Fruit fly (Drosophila melanogaster) whole organism, embryonic: Measurements from ENCODE around the gene CG1703.

Experiments
- CG10209 ChIP-seq: fragments of 200-800 bp; sonication (Bioruptor generic); optimal IDR thresholded peaks from 3 replicates; lab custom pipeline; 2017; ENCODE audit warnings: missing biosample characterization, mild to moderate bottlenecking, missing genetic modification characterization, missing genetic modification reagents
- CG10321 ChIP-seq: fragments of 200-800 bp; sonication (Bioruptor generic); IDR thresholded peaks from 2 replicates; pipeline ENCODE4 v1.3.6; 2022; ENCODE audit warnings: missing biosample characterization, missing genetic modification characterization
- CG11093 ChIP-seq: fragments of 200-800 bp; sonication (Bioruptor generic); IDR thresholded peaks from 3 replicates; pipeline ENCODE4 v1.3.6; 2022; ENCODE audit warnings: missing biosample characterization, missing genetic modification characterization
- CG12391 ChIP-seq: fragments of 200-800 bp; sonication (Bioruptor generic); optimal IDR thresholded peaks from 3 replicates; lab custom pipeline; 2018; ENCODE audit warnings: missing biosample characterization, mild to moderate bottlenecking, missing genetic modification characterization, moderate library complexity
- CG13296 ChIP-seq: fragments of 200-800 bp; sonication (Bioruptor generic); optimal IDR thresholded peaks from 3 replicates; lab custom pipeline; 2018; ENCODE audit warnings: missing biosample characterization, mild to moderate bottlenecking, missing genetic modification characterization
- CG1647 ChIP-seq: fragments of 200-800 bp; sonication (Bioruptor generic); optimal IDR thresholded peaks from 3 replicates; lab custom pipeline; 2016; ENCODE audit warnings: missing biosample characterization, missing genetic modification characterization
- CG17361 ChIP-seq: fragments of 200-800 bp; sonication (Bioruptor generic); IDR thresholded peaks from 3 replicates; pipeline ENCODE4 v1.3.6; 2022; ENCODE audit warnings: missing biosample characterization, missing genetic modification characterization
- CG17912 ChIP-seq: fragments of 200-800 bp; sonication (Bioruptor generic); optimal IDR thresholded peaks from 2 replicates; lab custom pipeline; 2018; ENCODE audit warnings: missing biosample characterization, mild to moderate bottlenecking, missing genetic modification characterization
- CG2678 ChIP-seq: fragments of 200-800 bp; sonication (Bioruptor generic); optimal IDR thresholded peaks from 3 replicates; lab custom pipeline; 2019; ENCODE audit warnings: missing biosample characterization, mild to moderate bottlenecking, missing genetic modification characterization, moderate library complexity
- CG30403 ChIP-seq: fragments of 200-800 bp; sonication (Bioruptor generic); optimal IDR thresholded peaks from 3 replicates; lab custom pipeline; 2016; ENCODE audit warnings: missing biosample characterization, missing genetic modification characterization
- CG3065 ChIP-seq: fragments of 200-800 bp; sonication (Bioruptor generic); optimal IDR thresholded peaks from 2 replicates; lab custom pipeline; 2016; ENCODE audit warnings: missing biosample characterization, missing genetic modification characterization
- CG3838 ChIP-seq: fragments of 200-800 bp; sonication (Bioruptor generic); optimal IDR thresholded peaks from 3 replicates; lab custom pipeline; 2016; ENCODE audit warnings: missing biosample characterization, missing genetic modification characterization
- CG42726 ChIP-seq: fragments of 200-800 bp; sonication (Bioruptor generic); IDR thresholded peaks from 2 replicates; pipeline ENCODE4 v1.3.6; 2022; ENCODE audit warnings: missing biosample characterization, missing genetic modification characterization; ENCODE audit not compliant: partially characterized antibody
- CG4328 ChIP-seq: fragments of 200-800 bp; sonication (Bioruptor generic); optimal IDR thresholded peaks from 3 replicates; lab custom pipeline; 2017; ENCODE audit warnings: missing biosample characterization, missing genetic modification reagents, missing genetic modification characterization
- CG5180 ChIP-seq: fragments of 200-800 bp; sonication (Bioruptor generic); optimal IDR thresholded peaks from 3 replicates; lab custom pipeline; 2017; ENCODE audit warnings: missing biosample characterization, missing genetic modification characterization, mild to moderate bottlenecking, moderate library complexity, missing genetic modification reagents
- CG5245 ChIP-seq: fragments of 200-800 bp; sonication (Bioruptor generic); optimal IDR thresholded peaks from 3 replicates; lab custom pipeline; 2016; ENCODE audit warnings: missing biosample characterization, missing genetic modification characterization
- CG7839 ChIP-seq: fragments of 200-800 bp; sonication (Bioruptor generic); optimal IDR thresholded peaks from 3 replicates; lab custom pipeline; 2018; ENCODE audit warnings: missing biosample characterization, mild to moderate bottlenecking, missing genetic modification characterization, moderate library complexity
- CG8281 ChIP-seq: fragments of 200-800 bp; sonication (Bioruptor generic); optimal IDR thresholded peaks from 2 replicates; lab custom pipeline; 2018; ENCODE audit warnings: missing biosample characterization, mild to moderate bottlenecking, missing genetic modification characterization, moderate library complexity
- CG8290 ChIP-seq, 3 experiments: fragments of 200-800 bp; sonication (Bioruptor generic); optimal IDR thresholded peaks; 2 replicates each; lab custom pipeline; 2016 to 2019; ENCODE audit warnings: missing biosample characterization in 3 of 3, missing genetic modification characterization in 3 of 3, mild to moderate bottlenecking in 2 of 3, moderate library complexity in 1 of 3
- CG9817 ChIP-seq: fragments of 200-800 bp; sonication (Bioruptor generic); optimal IDR thresholded peaks from 2 replicates; lab custom pipeline; 2018; ENCODE audit warnings: missing biosample characterization, mild to moderate bottlenecking, missing genetic modification characterization, moderate library complexity
- Gsc ChIP-seq: fragments of 200-800 bp; sonication (Bioruptor generic); IDR thresholded peaks from 2 replicates; pipeline ENCODE4 v1.3.6; 2022; ENCODE audit warnings: missing biosample characterization, missing genetic modification characterization
- HLH54F ChIP-seq: fragments of 200-800 bp; sonication (Bioruptor generic); optimal IDR thresholded peaks from 3 replicates; lab custom pipeline; 2016; ENCODE audit warnings: missing biosample characterization, missing genetic modification characterization
- Hmr ChIP-seq: fragments of 200-800 bp; sonication (Bioruptor generic); optimal IDR thresholded peaks from 3 replicates; lab custom pipeline; 2017; ENCODE audit warnings: mild to moderate bottlenecking, missing biosample characterization, missing genetic modification reagents, missing genetic modification characterization
- Hr3 ChIP-seq: fragments of 200-800 bp; sonication (Bioruptor generic); optimal IDR thresholded peaks from 3 replicates; lab custom pipeline; 2016; ENCODE audit warnings: missing biosample characterization, missing genetic modification characterization
- Hsf ChIP-seq: fragments of 200-800 bp; sonication (Bioruptor generic); optimal IDR thresholded peaks from 3 replicates; lab custom pipeline; 2016; ENCODE audit warnings: missing biosample characterization, missing genetic modification characterization
- Jarid2 ChIP-seq: fragments of 200-800 bp; sonication (Bioruptor generic); optimal IDR thresholded peaks from 3 replicates; lab custom pipeline; 2017; ENCODE audit warnings: mild to moderate bottlenecking, missing biosample characterization, missing genetic modification reagents, missing genetic modification characterization
- NFAT ChIP-seq: fragments of 200-800 bp; sonication (Bioruptor generic); IDR thresholded peaks from 2 replicates; pipeline ENCODE4 v1.3.6; 2022; ENCODE audit warnings: missing biosample characterization, missing genetic modification characterization
- Oaz ChIP-seq: fragments of 200-800 bp; sonication (Bioruptor generic); IDR thresholded peaks from 2 replicates; pipeline ENCODE4 v1.3.6; 2022; ENCODE audit warnings: missing biosample characterization, missing genetic modification characterization
- Side ChIP-seq: fragments of 200-800 bp; sonication (Bioruptor generic); optimal IDR thresholded peaks from 2 replicates; lab custom pipeline; 2016; ENCODE audit warnings: missing biosample characterization, missing genetic modification characterization
- Trl ChIP-seq, 3 experiments: fragments of >200 bp in 2 of 3; fragments of 200-800 bp in 1 of 3; sonication (Bioruptor generic) in 1 of 3; optimal IDR thresholded peaks; 2 replicates in 1 of 3; 3 replicates in 2 of 3; lab custom pipeline; 2016 to 2017; ENCODE audit warnings: missing biosample characterization in 1 of 3, missing genetic modification characterization in 1 of 3
- YL-1 ChIP-seq: fragments of 200-800 bp; sonication (Bioruptor generic); optimal IDR thresholded peaks from 3 replicates; lab custom pipeline; 2017; ENCODE audit warnings: missing biosample characterization, mild to moderate bottlenecking, missing genetic modification characterization
- aop ChIP-seq: fragments of 200-800 bp; sonication (Bioruptor generic); IDR thresholded peaks from 2 replicates; pipeline ENCODE4 v1.3.6; 2022; ENCODE audit warnings: missing biosample characterization, missing genetic modification characterization
- br ChIP-seq: fragments of >200 bp; optimal IDR thresholded peaks from 2 replicates; lab custom pipeline; 2017
- caup ChIP-seq: fragments of 200-800 bp; sonication (Bioruptor generic); optimal IDR thresholded peaks from 3 replicates; lab custom pipeline; 2017; ENCODE audit warnings: missing biosample characterization, mild to moderate bottlenecking, missing genetic modification characterization, moderate library complexity; ENCODE audit not compliant: severe bottlenecking
- fru ChIP-seq: fragments of >200 bp; optimal IDR thresholded peaks from 2 replicates; lab custom pipeline; 2017
- ftz-f1 ChIP-seq: fragments of 200-800 bp; sonication (Bioruptor generic); optimal IDR thresholded peaks from 2 replicates; lab custom pipeline; 2016; ENCODE audit warnings: missing biosample characterization, missing genetic modification characterization
- hb ChIP-seq: fragments of 200-800 bp; sonication (Bioruptor generic); IDR thresholded peaks from 3 replicates; pipeline ENCODE4 v1.3.6; 2022; ENCODE audit warnings: missing biosample characterization, missing genetic modification characterization; ENCODE audit not compliant: partially characterized antibody
- hbn ChIP-seq: fragments of 200-800 bp; sonication (Bioruptor generic); IDR thresholded peaks from 2 replicates; pipeline ENCODE4 v1.3.6; 2022; ENCODE audit warnings: missing biosample characterization, missing genetic modification characterization; ENCODE audit not compliant: partially characterized antibody
- insv ChIP-seq, 2 experiments: fragments of 200-800 bp; sonication (Bioruptor generic); optimal IDR thresholded peaks; 3 replicates each; lab custom pipeline; 2016 to 2018; ENCODE audit warnings: missing biosample characterization in 2 of 2, missing genetic modification characterization in 2 of 2
- mirr ChIP-seq: fragments of 200-800 bp; sonication (Bioruptor generic); optimal IDR thresholded peaks from 3 replicates; lab custom pipeline; 2018; ENCODE audit warnings: missing biosample characterization, mild to moderate bottlenecking, missing genetic modification characterization
- org-1 ChIP-seq: fragments of 200-800 bp; sonication (Bioruptor generic); optimal IDR thresholded peaks from 2 replicates; lab custom pipeline; 2017; ENCODE audit warnings: missing biosample characterization, missing genetic modification characterization
- pan ChIP-seq, 4 experiments: fragments of >200 bp in 3 of 4; fragments of 200-800 bp in 1 of 4; sonication (Bioruptor generic) in 1 of 4; optimal IDR thresholded peaks in 3 of 4; IDR thresholded peaks in 1 of 4; 2 replicates each; pipeline versions ENCODE4 v1.3.6 to Lab custom; 2017 to 2022; ENCODE audit warnings: missing biosample characterization in 2 of 4, missing genetic modification characterization in 2 of 4, mixed read lengths in 1 of 4
- phol ChIP-seq: fragments of 200-800 bp; sonication (Bioruptor generic); optimal IDR thresholded peaks from 3 replicates; lab custom pipeline; 2018; ENCODE audit warnings: missing biosample characterization, mild to moderate bottlenecking, missing genetic modification characterization, moderate library complexity
- schlank ChIP-seq: fragments of 200-800 bp; sonication (Bioruptor generic); optimal IDR thresholded peaks from 2 replicates; lab custom pipeline; 2018; ENCODE audit warnings: missing biosample characterization, mild to moderate bottlenecking, missing genetic modification characterization
- seq ChIP-seq: fragments of 200-800 bp; sonication (Bioruptor generic); IDR thresholded peaks from 2 replicates; pipeline ENCODE4 v1.3.6; 2022; ENCODE audit warnings: missing biosample characterization, missing genetic modification characterization
- tll ChIP-seq, 2 experiments: fragments of 200-800 bp in 1 of 2; fragments of >200 bp in 1 of 2; sonication (Bioruptor generic) in 1 of 2; optimal IDR thresholded peaks; 2 replicates each; lab custom pipeline; 2017 to 2019; ENCODE audit warnings: missing biosample characterization in 2 of 2, missing genetic modification characterization in 2 of 2, mild to moderate bottlenecking in 1 of 2, moderate library complexity in 1 of 2
- ttk ChIP-seq: fragments of 200-800 bp; sonication (Bioruptor generic); IDR thresholded peaks from 2 replicates; pipeline ENCODE4 v2.1.2; 2022; ENCODE audit warnings: missing biosample characterization, missing genetic modification characterization
- usp ChIP-seq: fragments of >200 bp; optimal IDR thresholded peaks from 2 replicates; lab custom pipeline; 2017; ENCODE audit warnings: missing biosample characterization, missing genetic modification characterization
- vnd ChIP-seq: fragments of 200-800 bp; sonication (Bioruptor generic); IDR thresholded peaks from 3 replicates; pipeline ENCODE4 v1.3.6; 2022; ENCODE audit warnings: missing biosample characterization, missing genetic modification characterization; ENCODE audit not compliant: partially characterized antibody

Gene CG1703

dm6 chrX:11657140-11657539 is 45.4 kb downstream of the CG1703 start (continued):
- peak; percentile 2 for TF ChIP-seq mirr (GFP tag; lab: Kevin White, UChicago)
- no peak for TF ChIP-seq Trl (optimal IDR thresholded peaks at IDR 0.05; lab: Kevin White, UChicago)
- TF ChIP-seq Trl (GFP tag; optimal IDR thresholded peaks at IDR 0.05; lab: Kevin White, UChicago): peak; percentile 21
- peak; percentile 10 for TF ChIP-seq Hr3 (GFP tag; lab: Kevin White, UChicago)
- TF ChIP-seq Hmr (GFP tag; lab: Kevin White, UChicago): peak; percentile 75
- no peak for TF ChIP-seq Jarid2 (GFP tag; lab: Kevin White, UChicago)
- TF ChIP-seq org-1 (GFP tag; lab: Kevin White, UChicago): peak; percentile 35
- TF ChIP-seq CG1647: no peak
- peak; percentile 59 for TF ChIP-seq CG30403 (GFP tag; lab: Kevin White, UChicago)
- TF ChIP-seq fru (lab: Kevin White, UChicago): no peak
- TF ChIP-seq CG3838 (GFP tag; lab: Kevin White, UChicago): no peak
- no peak for TF ChIP-seq CG42726
- TF ChIP-seq hb: no peak
- no peak for TF ChIP-seq aop (GFP tag; lab: Robert Waterston, UW)
- TF ChIP-seq CG3065 (GFP tag; lab: Kevin White, UChicago): no peak
- TF ChIP-seq pan (optimal IDR thresholded peaks at IDR 0.05; lab: Kevin White, UChicago): no peak
- peak in 1 of 2 experiments; percentile 64 for TF ChIP-seq pan (GFP tag; optimal IDR thresholded peaks at IDR 0.05 in 1 of 2, IDR thresholded peaks at IDR 0.05 in 1 of 2)
- no peak for TF ChIP-seq NFAT (GFP tag; lab: Robert Waterston, UW)
- no peak for TF ChIP-seq insv (GFP tag; optimal IDR thresholded peaks at IDR 0.05; lab: Kevin White, UChicago)
- no peak for TF ChIP-seq br
- TF ChIP-seq CG5245: peak; percentile 8
- TF ChIP-seq tll (GFP tag; optimal IDR thresholded peaks at IDR 0.05; lab: Kevin White, UChicago): no peak
- TF ChIP-seq CG13296 (GFP tag; lab: Kevin White, UChicago): peak; percentile 60
- TF ChIP-seq caup (GFP tag; lab: Kevin White, UChicago): peak; percentile 35
- no peak for TF ChIP-seq CG11093 (GFP tag; lab: Robert Waterston, UW)
- peak; percentile 40 for TF ChIP-seq CG10209 (GFP tag; lab: Kevin White, UChicago)
- no peak for TF ChIP-seq ftz-f1 (GFP tag; lab: Kevin White, UChicago)
- TF ChIP-seq CG5180: no peak
- TF ChIP-seq CG2678: peak; percentile 79
- no peak for TF ChIP-seq Gsc (GFP tag; lab: Robert Waterston, UW)
- peak; percentile 12 for TF ChIP-seq HLH54F (GFP tag; lab: Kevin White, UChicago)
- TF ChIP-seq CG12391 (tag; lab: Kevin White, UChicago): peak; percentile 69
- TF ChIP-seq seq: 0 out of 2 replicates have a peak, but pooled peaks have one; percentile 26
- peak; percentile 48 for TF ChIP-seq CG9817
- TF ChIP-seq CG8281 (tag; lab: Kevin White, UChicago): peak; percentile 2
- TF ChIP-seq CG4328: no peak
- TF ChIP-seq Side: no peak
- TF ChIP-seq YL-1: no peak
- TF ChIP-seq hbn (GFP tag; lab: Robert Waterston, UW): no peak
- TF ChIP-seq vnd (GFP tag; lab: Robert Waterston, UW): no peak
- no peak for TF ChIP-seq Oaz (GFP tag; lab: Robert Waterston, UW)
- TF ChIP-seq schlank (tag; lab: Kevin White, UChicago): no peak
- TF ChIP-seq CG10321: no peak
- no peak for TF ChIP-seq CG17912 (GFP tag; lab: Kevin White, UChicago)
- TF ChIP-seq phol (tag; lab: Kevin White, UChicago): peak; percentile 66
- TF ChIP-seq usp: no peak
- 0 out of 2 replicates have a peak, but pooled peaks have one; percentile 21 for TF ChIP-seq ttk (GFP tag; lab: Robert Waterston, UW)
- no peak for TF ChIP-seq CG8290 (GFP tag; optimal IDR thresholded peaks at IDR 0.05; lab: Kevin White, UChicago)
- TF ChIP-seq CG8290 (tag; optimal IDR thresholded peaks at IDR 0.05; lab: Kevin White, UChicago): peak in 1 of 2 experiments; percentile 16
- TF ChIP-seq CG17361 (GFP tag; lab: Robert Waterston, UW): peak; percentile 67
- TF ChIP-seq Hsf (GFP tag; lab: Kevin White, UChicago): peak; percentile 57
- peak; percentile 73 for TF ChIP-seq CG7839 (tag; lab: Kevin White, UChicago)
